Worm (Caenorhabditis elegans): Measurements from ENCODE around the gene fahd-1.

fahd-1 gene

ce11 chrIII:7854494-7855184, 37.4 kb upstream of the fahd-1 start, which contains the start of gene rpl-35 (continued):
- TF ChIP-seq nhr-102 (tag; optimal IDR thresholded peaks at IDR 0.05) (peak; percentile 99), skn-1 (tag; optimal IDR thresholded peaks at IDR 0.05) (peak; percentile 94), R02D3.7 (tag; optimal IDR thresholded peaks at IDR 0.05) (peak; percentile 69), ces-1 (GFP tag; optimal IDR thresholded peaks at IDR 0.05) (peak; percentile 97), nhr-11 (tag; optimal IDR thresholded peaks at IDR 0.05) (peak; percentile 99), zfp-3 (GFP tag; conservative IDR thresholded peaks at IDR 0.05) (peak; percentile 99)

- TF ChIP-seq nhr-237 (tag; optimal IDR thresholded peaks at IDR 0.05) (no peak), madf-5 (GFP tag; IDR thresholded peaks at IDR 0.05) (no peak), lin-38 (GFP tag; IDR thresholded peaks at IDR 0.05) (peak; percentile 49), nhr-28 (tag; optimal IDR thresholded peaks at IDR 0.05) (no peak), lin-13 (GFP tag; optimal IDR thresholded peaks at IDR 0.05) (no peak), lin-15B (tag; optimal IDR thresholded peaks at IDR 0.05) (no peak), nhr-10 (tag; optimal IDR thresholded peaks at IDR 0.05) (no peak), pqm-1 (tag; optimal IDR thresholded peaks at IDR 0.05) (no peak), ama-1 (optimal IDR thresholded peaks at IDR 0.05) (no peak), ctbp-1 (GFP tag; IDR thresholded peaks at IDR 0.05) (0 out of 2 replicates have a peak, but pooled peaks have one; percentile 9), F49E8.2 (tag; optimal IDR thresholded peaks at IDR 0.05; ENCODE audit: borderline replicate concordance) (peak; percentile 33), dmd-9 (GFP tag; IDR thresholded peaks at IDR 0.05) (no peak), snpc-1.2 (GFP tag; IDR thresholded peaks at IDR 0.05) (peak; percentile 54; the same call in 1 of the 2 replicates), T20F7.1 (GFP tag; optimal IDR thresholded peaks at IDR 0.05) (no peak), R02D3.7 (tag; optimal IDR thresholded peaks at IDR 0.05) (no peak), nhr-11 (tag; optimal IDR thresholded peaks at IDR 0.05) (no peak), daf-16 (GFP tag; optimal IDR thresholded peaks at IDR 0.05) (no peak), daf-16 (tag; optimal IDR thresholded peaks at IDR 0.05) (no peak), aha-1 (tag) (peak; percentile 53), madf-9 (GFP tag; conservative IDR thresholded peaks at IDR 0.05) (0 out of 2 replicates have a peak, but pooled peaks have one; percentile 23), egl-27 (tag; optimal IDR thresholded peaks at IDR 0.05) (no peak), pha-4 (GFP tag; IDR thresholded peaks at IDR 0.05) (peak; percentile 20; the same call in 1 of the 2 replicates), pha-4 (tag; optimal IDR thresholded peaks at IDR 0.05) (no peak), nhr-111 (GFP tag; optimal IDR thresholded peaks at IDR 0.05) (no peak), dmd-6 (GFP tag; IDR thresholded peaks at IDR 0.05) (no peak), hif-1 (tag; optimal IDR thresholded peaks at IDR 0.05) (no peak), Y48G9A.11 (GFP tag; IDR thresholded peaks at IDR 0.05) (no peak), Y105C5A.15 (GFP tag; IDR thresholded peaks at IDR 0.05) (0 out of 2 replicates have a peak, but pooled peaks have one; percentile 6), nhr-42 (GFP tag; IDR thresholded peaks at IDR 0.05) (no peak)
Observed at ce11 chrIII:7855468-7855867, 36.6 kb upstream of the fahd-1 start.

ce11 chrIII:7857142-7857541, 34.9 kb upstream of the fahd-1 start, which contains the start of gene tag-307:
TSS of gene tag-307 (minus strand) at chrIII:7857242.
- TF ChIP-seq unc-62 (GFP tag; optimal IDR thresholded peaks at IDR 0.05 in 1 of 2), result peak in 1 of 2 experiments; percentile 56
- TF ChIP-seq unc-62 (tag; optimal IDR thresholded peaks at IDR 0.05), result no peak
- TF ChIP-seq unc-39 (tag; optimal IDR thresholded peaks at IDR 0.05), result no peak

DNA sequence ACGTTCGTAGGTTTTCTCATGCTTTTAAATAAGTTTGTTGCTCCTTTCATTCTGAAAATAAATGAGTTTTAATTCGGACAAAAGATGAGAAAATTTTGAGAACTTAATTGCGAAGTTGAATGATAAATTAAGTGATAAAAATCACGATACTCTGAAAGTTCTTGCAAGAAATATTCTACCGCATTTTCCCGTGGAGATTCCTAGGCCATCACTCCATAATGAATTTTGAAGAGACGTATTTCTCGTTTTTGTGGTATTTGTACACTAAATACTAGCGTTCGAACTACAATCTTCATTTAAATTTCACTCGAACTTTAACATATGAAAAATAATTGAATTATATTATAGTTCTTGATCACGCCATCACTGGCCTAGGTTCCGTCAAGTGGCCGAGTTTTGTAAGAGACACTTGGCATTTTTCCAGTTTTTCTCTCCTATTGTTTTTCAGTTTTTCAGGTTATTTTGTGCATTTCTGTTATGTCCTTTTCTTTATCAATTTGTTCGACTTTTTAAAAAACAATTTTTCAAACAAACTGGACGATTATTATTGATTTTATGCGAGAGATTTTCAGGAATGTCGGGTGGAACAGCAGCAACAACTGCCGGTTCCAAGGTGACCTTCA, 33.5 kb upstream of the fahd-1 start, which contains the start of the genes coq-5 and ufm-1:
Gene coq-5 (minus strand): TSS at position 51 of the 623 bp plus-strand sequence.
Gene ufm-1 (plus strand): TSS at position 573 of the 623 bp plus-strand sequence.
- TF ChIP-seq ceh-44 (GFP tag; IDR thresholded peaks at IDR 0.05) (no peak), nhr-41 (GFP tag; IDR thresholded peaks at IDR 0.05) (no peak), Y5F2A.4 (GFP tag; optimal IDR thresholded peaks at IDR 0.05) (no peak), jun-1 (tag; optimal IDR thresholded peaks at IDR 0.05) (no peak), dpl-1 (GFP tag; optimal IDR thresholded peaks at IDR 0.05) (peak; percentile 31), unc-62 (GFP tag; optimal IDR thresholded peaks at IDR 0.05 in 1 of 2) (no peak), unc-62 (tag; optimal IDR thresholded peaks at IDR 0.05) (no peak), nhr-102 (tag; optimal IDR thresholded peaks at IDR 0.05) (peak; percentile 3), mxl-3 (GFP tag; optimal IDR thresholded peaks at IDR 0.05) (no peak), ceh-82 (tag; optimal IDR thresholded peaks at IDR 0.05) (no peak), D1046.2 (GFP tag; IDR thresholded peaks at IDR 0.05) (no peak), snpc-1.2 (GFP tag; IDR thresholded peaks at IDR 0.05) (no peak), lin-13 (GFP tag; optimal IDR thresholded peaks at IDR 0.05) (no peak), ceh-62 (tag; optimal IDR thresholded peaks at IDR 0.05) (no peak), dmd-8 (GFP tag; IDR thresholded peaks at IDR 0.05) (no peak), T26A8.4 (GFP tag; IDR thresholded peaks at IDR 0.05) (no peak)

Measured in whole organism, L4 larva.